Worm (Caenorhabditis elegans): ENCODE data around the gene grl-30.
A peak's percentile ranks its signal among the peaks of the same experiment; 100 is the strongest.

The grl-30 gene

ce11 chrV:3588223-3588622 is 32.1 kb downstream of the grl-30 start (continued):
- TF ChIP-seq lin-13 (GFP tag; optimal IDR thresholded peaks at IDR 0.05) (peak; percentile 42), zfp-3 (GFP tag; conservative IDR thresholded peaks at IDR 0.05) (no peak), nhr-237 (tag; optimal IDR thresholded peaks at IDR 0.05) (no peak), php-3 (GFP tag; IDR thresholded peaks at IDR 0.05) (0 out of 2 replicates have a peak, but pooled peaks have one; percentile 17), snpc-1.2 (GFP tag; IDR thresholded peaks at IDR 0.05) (peak; percentile 47; the same call in 1 of the 2 replicates), nhr-10 (tag; optimal IDR thresholded peaks at IDR 0.05) (no peak), ztf-11 (tag; optimal IDR thresholded peaks at IDR 0.05) (no peak), set-16 (GFP tag; IDR thresholded peaks at IDR 0.05) (no peak), madf-5 (GFP tag; IDR thresholded peaks at IDR 0.05) (peak in 1 of 2 experiments; percentile 63; a peak in 1 of 4 replicates), nhr-76 (tag; optimal IDR thresholded peaks at IDR 0.05) (no peak), D1046.2 (GFP tag; IDR thresholded peaks at IDR 0.05) (0 out of 2 replicates have a peak, but pooled peaks have one; percentile 42), unc-130 (GFP tag; optimal IDR thresholded peaks at IDR 0.05) (no peak), pqm-1 (tag; optimal IDR thresholded peaks at IDR 0.05) (no peak), nhr-6 (tag; optimal IDR thresholded peaks at IDR 0.05) (no peak), lim-7 (GFP tag; IDR thresholded peaks at IDR 0.05) (peak; percentile 75), lsy-2 (tag; optimal IDR thresholded peaks at IDR 0.05) (peak in 1 of 2 experiments; percentile 22), nhr-77 (tag; optimal IDR thresholded peaks at IDR 0.05) (no peak), unc-62 (GFP tag; optimal IDR thresholded peaks at IDR 0.05 in 1 of 2) (no peak), unc-62 (tag; optimal IDR thresholded peaks at IDR 0.05) (no peak), arid-1 (GFP tag; conservative IDR thresholded peaks at IDR 0.05) (0 out of 2 replicates have a peak, but pooled peaks have one; percentile 36), lir-3 (tag; optimal IDR thresholded peaks at IDR 0.05) (peak; percentile 6), T26A8.4 (GFP tag; IDR thresholded peaks at IDR 0.05) (peak; percentile 63), jun-1 (tag; optimal IDR thresholded peaks at IDR 0.05) (no peak), attf-4 (tag; optimal IDR thresholded peaks at IDR 0.05) (no peak), cey-2 (tag; optimal IDR thresholded peaks at IDR 0.05; ENCODE audit: borderline replicate concordance, insufficient read depth) (no peak), ctbp-1 (GFP tag; IDR thresholded peaks at IDR 0.05) (0 out of 2 replicates have a peak, but pooled peaks have one; percentile 41), madf-9 (GFP tag; conservative IDR thresholded peaks at IDR 0.05) (no peak), ceh-44 (GFP tag; IDR thresholded peaks at IDR 0.05) (0 out of 2 replicates have a peak, but pooled peaks have one; percentile 7), F49E8.2 (tag; optimal IDR thresholded peaks at IDR 0.05; ENCODE audit: borderline replicate concordance) (no peak), mes-2 (tag; optimal IDR thresholded peaks at IDR 0.05; ENCODE audit: poor library complexity, severe bottlenecking) (peak; percentile 35), fkh-10 (GFP tag; optimal IDR thresholded peaks at IDR 0.05) (no peak), ceh-28 (tag; optimal IDR thresholded peaks at IDR 0.05) (no peak), nhr-111 (GFP tag; optimal IDR thresholded peaks at IDR 0.05) (no peak), spr-1 (tag; optimal IDR thresholded peaks at IDR 0.05) (no peak), zfp-2 (tag; optimal IDR thresholded peaks at IDR 0.05) (no peak), Y105C5A.15 (GFP tag; IDR thresholded peaks at IDR 0.05) (0 out of 2 replicates have a peak, but pooled peaks have one; percentile 18)

ce11 chrV:3592099-3592498 is 36.0 kb downstream of the grl-30 start, which contains the start of gene T22F3.12:
Gene T22F3.12, minus strand, starts transcription at chrV:3592199.
- TF ChIP-seq nhr-102 (tag; optimal IDR thresholded peaks at IDR 0.05) (no peak), lsy-2 (tag; optimal IDR thresholded peaks at IDR 0.05) (no peak), hmg-1.1 (GFP tag; IDR thresholded peaks at IDR 0.05) (no peak), nhr-48 (tag; optimal IDR thresholded peaks at IDR 0.05) (no peak), ceh-20 (GFP tag; IDR thresholded peaks at IDR 0.05) (no peak)

- no peak for TF ChIP-seq hmg-1.1 (GFP tag; IDR thresholded peaks at IDR 0.05)
- no peak for TF ChIP-seq F37D6.2 (tag; optimal IDR thresholded peaks at IDR 0.05)
- TF ChIP-seq unc-130 (GFP tag; optimal IDR thresholded peaks at IDR 0.05), result no peak
- peak; percentile 84 for TF ChIP-seq aha-1 (tag)
Observed at ce11 chrV:3594936-3595335, 38.9 kb downstream of the grl-30 start, which contains the start of gene srh-213. Gene srh-213, minus strand, starts transcription at chrV:3595036.
